Worm (Caenorhabditis elegans): ENCODE results near the gene dif-1.

DNA sequence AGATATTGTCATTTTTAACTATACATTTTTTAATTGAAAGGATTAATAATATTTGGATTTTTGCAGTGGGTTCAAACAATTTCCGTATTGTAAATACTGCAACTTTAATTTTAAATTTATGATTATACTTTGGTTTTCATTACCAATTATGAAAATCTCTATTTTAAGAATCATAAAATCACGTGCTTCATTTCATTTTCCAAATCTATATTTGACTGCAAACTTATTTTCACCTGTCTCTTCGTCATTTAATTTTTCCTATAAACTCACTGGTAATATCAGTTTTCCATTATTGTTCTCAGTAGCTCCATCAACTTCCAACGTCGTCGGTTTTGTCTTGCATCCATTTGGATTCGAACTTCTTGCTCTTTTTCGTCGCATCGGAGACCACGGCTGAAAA is 20.4 kb downstream of the dif-1 start, which contains the start of gene R05G6.1:
- TF ChIP-seq K09A11.1 (tag; optimal IDR thresholded peaks at IDR 0.05; ENCODE audit: insufficient read depth): no peak
- no peak for TF ChIP-seq sox-4 (tag; optimal IDR thresholded peaks at IDR 0.05)
- TF ChIP-seq pha-4 (tag; optimal IDR thresholded peaks at IDR 0.05): no peak
- TF ChIP-seq rnt-1 (tag; optimal IDR thresholded peaks at IDR 0.05): no peak
- no peak for TF ChIP-seq mec-3 (tag; optimal IDR thresholded peaks at IDR 0.05; ENCODE audit: borderline replicate concordance)
- no peak for TF ChIP-seq madf-2 (tag; optimal IDR thresholded peaks at IDR 0.05)
